Comparison of ENCODE assay signal across 3 fruit fly cellular contexts in genomic region chr3R:12699620-12700378, dm6.
A peak's percentile ranks its signal among the peaks of the same experiment; 100 is the strongest.
TF ChIP-seq lines count a peak whose summit lies in the region.

No protein-coding gene starts in this region.

- no peak for TF ChIP-seq CTCF in whole organism, embryonic (GFP tag; optimal IDR thresholded peaks at IDR 0.05; lab: Kevin White, UChicago)

TF ChIP-seq in whole organism, adult, 20 proteins besides CTCF, POLR2A, EP300 and RAD21:
- TF ChIP-seq CG33017 (tag; optimal IDR thresholded peaks at IDR 0.05; lab: Kevin White, UChicago) (no peak), CG11617 (GFP tag; optimal IDR thresholded peaks at IDR 0.05; lab: Kevin White, UChicago) (no peak), CG14711 (tag; optimal IDR thresholded peaks at IDR 0.05; lab: Kevin White, UChicago) (no peak), bab1 (GFP tag; optimal IDR thresholded peaks at IDR 0.05; lab: Kevin White, UChicago) (no peak), tj (GFP tag; optimal IDR thresholded peaks at IDR 0.05; lab: Kevin White, UChicago) (peak; percentile 39), CG12768 (GFP tag; optimal IDR thresholded peaks at IDR 0.05; lab: Kevin White, UChicago) (no peak), kay (GFP tag; lab: Kevin White, UChicago; ENCODE audit: borderline replicate concordance) (no peak)
TF ChIP-seq in whole organism, adult: peak in this region for 1.

TF ChIP-seq in whole organism, embryonic, 481 proteins besides CTCF, POLR2A, EP300 and RAD21:
- TF ChIP-seq Vsx1 (GFP tag; optimal IDR thresholded peaks at IDR 0.05; lab: Kevin White, UChicago): no peak
- TF ChIP-seq sens (GFP tag; lab: Kevin White, UChicago): peak; percentile 39
- peak; percentile 70 for TF ChIP-seq sd (tag; optimal IDR thresholded peaks at IDR 0.05; lab: Kevin White, UChicago)
- peak; percentile 66 for TF ChIP-seq exex (tag; optimal IDR thresholded peaks at IDR 0.05; lab: Kevin White, UChicago)
- TF ChIP-seq sug (tag; optimal IDR thresholded peaks at IDR 0.05; lab: Kevin White, UChicago): peak; percentile 66
- no peak for TF ChIP-seq CG9797 (GFP tag; optimal IDR thresholded peaks at IDR 0.05; lab: Kevin White, UChicago)
- no peak for TF ChIP-seq CG3281 (GFP tag; optimal IDR thresholded peaks at IDR 0.05; lab: Kevin White, UChicago)
- TF ChIP-seq CG10543 (GFP tag; optimal IDR thresholded peaks at IDR 0.05; lab: Kevin White, UChicago): peak; percentile 51
- TF ChIP-seq Pdp1 (GFP tag; optimal IDR thresholded peaks at IDR 0.05; lab: Kevin White, UChicago): peak in 1 of 2 experiments; percentile 95
- peak; percentile 67 for TF ChIP-seq CG34376 (GFP tag; optimal IDR thresholded peaks at IDR 0.05; lab: Kevin White, UChicago)
- peak; percentile 41 for TF ChIP-seq kay (GFP tag; optimal IDR thresholded peaks at IDR 0.05; lab: Kevin White, UChicago)
- TF ChIP-seq Chrac-16 (GFP tag; optimal IDR thresholded peaks at IDR 0.05; lab: Kevin White, UChicago): no peak
- peak; percentile 5 for TF ChIP-seq cwo (GFP tag; optimal IDR thresholded peaks at IDR 0.05; lab: Kevin White, UChicago)
- TF ChIP-seq grn (GFP tag; optimal IDR thresholded peaks at IDR 0.05; lab: Kevin White, UChicago): peak; percentile 48
- TF ChIP-seq CG1602 (GFP tag; optimal IDR thresholded peaks at IDR 0.05; lab: Kevin White, UChicago): no peak
- peak; percentile 26 for TF ChIP-seq BtbVII (GFP tag; optimal IDR thresholded peaks at IDR 0.05; lab: Kevin White, UChicago)

TF ChIP-seq in whole organism, prepupa, 60 proteins besides CTCF, POLR2A, EP300 and RAD21:
- TF ChIP-seq Eip75B (GFP tag; optimal IDR thresholded peaks at IDR 0.05; lab: Kevin White, UChicago) (no peak), Eip93F (GFP tag; optimal IDR thresholded peaks at IDR 0.05; lab: Kevin White, UChicago) (peak; percentile 29), fd85E (GFP tag; optimal IDR thresholded peaks at IDR 0.05; lab: Kevin White, UChicago) (no peak), Lpt (GFP tag; optimal IDR thresholded peaks at IDR 0.05; lab: Kevin White, UChicago) (no peak), CG6808 (GFP tag; optimal IDR thresholded peaks at IDR 0.05; lab: Kevin White, UChicago) (no peak), CG8632 (GFP tag; optimal IDR thresholded peaks at IDR 0.05; lab: Kevin White, UChicago) (no peak), vri (GFP tag; optimal IDR thresholded peaks at IDR 0.05; lab: Kevin White, UChicago) (peak; percentile 88), CG31627 (GFP tag; optimal IDR thresholded peaks at IDR 0.05; lab: Kevin White, UChicago) (no peak), CG34406 (GFP tag; optimal IDR thresholded peaks at IDR 0.05; lab: Kevin White, UChicago) (no peak), svp (GFP tag; lab: Kevin White, UChicago) (peak; percentile 51), dac (GFP tag; optimal IDR thresholded peaks at IDR 0.05; lab: Kevin White, UChicago) (no peak), CG9139 (GFP tag; optimal IDR thresholded peaks at IDR 0.05; lab: Kevin White, UChicago) (no peak), Eip78C (GFP tag; lab: Kevin White, UChicago) (peak; percentile 26), fkh (GFP tag; optimal IDR thresholded peaks at IDR 0.05; lab: Kevin White, UChicago) (peak; percentile 75)
